Fruit fly (Drosophila melanogaster): ENCODE results near the gene CG34155.

The CG34155 gene

DNA sequence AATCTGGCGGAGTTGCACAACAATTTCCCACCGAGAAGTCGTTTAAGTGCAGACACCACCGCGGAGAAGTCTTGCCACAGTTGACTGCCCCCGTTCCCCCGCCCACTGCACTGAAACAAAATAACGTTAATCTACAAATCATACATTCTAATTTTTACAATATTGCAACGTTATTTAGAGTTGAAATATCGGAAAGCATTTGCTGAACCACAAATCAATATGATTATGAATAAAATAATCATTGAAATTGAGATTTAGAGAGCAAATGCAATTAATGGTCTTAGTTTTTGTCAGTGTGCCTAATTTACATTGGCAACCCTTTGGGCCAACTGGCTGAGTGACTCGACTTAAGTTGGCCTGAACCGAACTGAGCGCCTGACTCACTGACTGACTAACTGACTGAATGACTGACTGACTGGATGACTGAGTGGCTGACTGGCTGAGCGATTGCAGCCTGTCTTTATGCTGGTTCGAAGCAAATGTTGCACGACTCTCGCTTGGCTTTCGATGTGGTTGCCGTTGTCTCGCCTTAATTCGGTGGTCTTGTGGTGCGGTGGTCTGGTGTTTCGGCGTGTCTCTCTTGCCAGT lies 10.6 kb upstream of the CG34155 start (continued):
- TF ChIP-seq CG6272 (GFP tag; IDR thresholded peaks at IDR 0.05): peak; percentile 57
- peak; percentile 76 for TF ChIP-seq CG10267 (tag; optimal IDR thresholded peaks at IDR 0.05)
- peak; percentile 62 for TF ChIP-seq CG12236 (GFP tag; optimal IDR thresholded peaks at IDR 0.05)
- no peak for TF ChIP-seq emc (GFP tag; optimal IDR thresholded peaks at IDR 0.05)
- TF ChIP-seq CG11398 (GFP tag; optimal IDR thresholded peaks at IDR 0.05): peak; percentile 62
- no peak for TF ChIP-seq CG9876 (GFP tag; optimal IDR thresholded peaks at IDR 0.05)
- TF ChIP-seq Dp (GFP tag; optimal IDR thresholded peaks at IDR 0.05): no peak
- TF ChIP-seq chm (GFP tag; IDR thresholded peaks at IDR 0.05): peak; percentile 82
- TF ChIP-seq Doc2 (GFP tag; IDR thresholded peaks at IDR 0.05): no peak
- no peak for TF ChIP-seq CTCF (GFP tag; optimal IDR thresholded peaks at IDR 0.05)
- TF ChIP-seq klu (GFP tag; IDR thresholded peaks at IDR 0.05): 0 out of 2 replicates have a peak, but pooled peaks have one; percentile 43
- peak; percentile 76 for TF ChIP-seq D19A (tag; optimal IDR thresholded peaks at IDR 0.05)
- TF ChIP-seq CG34422 (GFP tag; IDR thresholded peaks at IDR 0.05): peak; percentile 60; the same call in 2 of the 3 replicates
- TF ChIP-seq Oli (tag; optimal IDR thresholded peaks at IDR 0.05): peak; percentile 87
- peak; percentile 51 for TF ChIP-seq CG4707 (GFP tag; optimal IDR thresholded peaks at IDR 0.05)
- TF ChIP-seq ash1 (GFP tag; optimal IDR thresholded peaks at IDR 0.05): no peak
- no peak for TF ChIP-seq CG42726 (GFP tag; IDR thresholded peaks at IDR 0.05; ENCODE audit: partially characterized antibody)
- TF ChIP-seq CG7963 (GFP tag; IDR thresholded peaks at IDR 0.05; ENCODE audit: partially characterized antibody): no peak
- no peak for TF ChIP-seq nerfin-1 (tag; optimal IDR thresholded peaks at IDR 0.05)
- no peak; the same call in 1 of the 2 replicates for TF ChIP-seq CG4404 (GFP tag; IDR thresholded peaks at IDR 0.05)
- peak; percentile 29; the same call in 1 of the 2 replicates for TF ChIP-seq CG8765 (GFP tag; IDR thresholded peaks at IDR 0.05)
- TF ChIP-seq her (GFP tag; optimal IDR thresholded peaks at IDR 0.05): peak; percentile 28
- TF ChIP-seq repo (GFP tag; optimal IDR thresholded peaks at IDR 0.05): no peak
- TF ChIP-seq danr (GFP tag; IDR thresholded peaks at IDR 0.05): peak; percentile 41; the same call in 1 of the 2 replicates
- peak; percentile 77 for TF ChIP-seq onecut (GFP tag; IDR thresholded peaks at IDR 0.05)
- no peak for TF ChIP-seq Hand (GFP tag; optimal IDR thresholded peaks at IDR 0.05)
- peak; percentile 16 for TF ChIP-seq Sry-δ (GFP tag; optimal IDR thresholded peaks at IDR 0.05)
- peak; percentile 77 for TF ChIP-seq zf30C (GFP tag; optimal IDR thresholded peaks at IDR 0.05)
- TF ChIP-seq Drgx (GFP tag; IDR thresholded peaks at IDR 0.05): peak; percentile 91
- TF ChIP-seq CG12391 (tag; optimal IDR thresholded peaks at IDR 0.05): peak; percentile 86
- no peak for TF ChIP-seq fru (optimal IDR thresholded peaks at IDR 0.05)
- no peak for TF ChIP-seq da (GFP tag; optimal IDR thresholded peaks at IDR 0.05)
- TF ChIP-seq sima (GFP tag; optimal IDR thresholded peaks at IDR 0.05): no peak
- TF ChIP-seq nmo (GFP tag; optimal IDR thresholded peaks at IDR 0.05): peak; percentile 80
- peak; percentile 90 for TF ChIP-seq CG2712 (tag; optimal IDR thresholded peaks at IDR 0.05)
- peak; percentile 61 for TF ChIP-seq Bteb2 (GFP tag; optimal IDR thresholded peaks at IDR 0.05)
- TF ChIP-seq otp (GFP tag; IDR thresholded peaks at IDR 0.05): peak; percentile 78
- TF ChIP-seq Xbp1 (GFP tag; optimal IDR thresholded peaks at IDR 0.05): peak; percentile 82
- TF ChIP-seq CG10321 (GFP tag; IDR thresholded peaks at IDR 0.05): peak; percentile 40; the same call in 1 of the 2 replicates
- TF ChIP-seq eve (GFP tag; optimal IDR thresholded peaks at IDR 0.05): peak in 1 of 2 experiments; percentile 86
- TF ChIP-seq Antp (GFP tag; optimal IDR thresholded peaks at IDR 0.05): peak; percentile 52
- TF ChIP-seq Hey (tag; optimal IDR thresholded peaks at IDR 0.05): no peak
- peak; percentile 96 for TF ChIP-seq CG1603 (tag; optimal IDR thresholded peaks at IDR 0.05)
- TF ChIP-seq CG10209 (GFP tag; optimal IDR thresholded peaks at IDR 0.05): peak; percentile 85
- peak; percentile 76 for TF ChIP-seq CG32767 (GFP tag; IDR thresholded peaks at IDR 0.05)
- TF ChIP-seq NfI (GFP tag; optimal IDR thresholded peaks at IDR 0.05): peak; percentile 72
- TF ChIP-seq CG4820 (GFP tag; optimal IDR thresholded peaks at IDR 0.05): peak; percentile 75
- TF ChIP-seq al (GFP tag; IDR thresholded peaks at IDR 0.05): no peak
- peak; percentile 36 for TF ChIP-seq Mad (GFP tag; optimal IDR thresholded peaks at IDR 0.05)
- TF ChIP-seq Meics (GFP tag; optimal IDR thresholded peaks at IDR 0.05): peak; percentile 58
- TF ChIP-seq ara (GFP tag; IDR thresholded peaks at IDR 0.05): peak; percentile 86
- TF ChIP-seq br (optimal IDR thresholded peaks at IDR 0.05): no peak

Measured in whole organism, embryonic.